Worm (Caenorhabditis elegans) whole organism, L4 larva: Measurements from ENCODE around the gene mdf-1.

Experiments
- R02D3.7 ChIP-seq: fragments of 150-350 bp; sonication (generic microtip); optimal IDR thresholded peaks from 3 replicates; lab custom pipeline; 2014; ENCODE audit warnings: missing biosample characterization, missing genetic modification characterization
- T20F7.1 ChIP-seq: fragments of 200-800 bp; sonication (Bioruptor generic); optimal IDR thresholded peaks from 2 replicates; lab custom pipeline; 2018; ENCODE audit warnings: mild to moderate bottlenecking, missing genetic modification characterization, missing compliant biosample characterization
- cey-2 ChIP-seq: sonication (generic microtip); optimal IDR thresholded peaks from 3 replicates; lab custom pipeline; 2017; ENCODE audit warnings: missing genetic modification characterization, mild to moderate bottlenecking, missing compliant biosample characterization, antibody characterized with exemption, borderline replicate concordance; ENCODE audit not compliant: insufficient read depth
- dmd-6 ChIP-seq: fragments of 200-800 bp; sonication (Bioruptor generic); IDR thresholded peaks from 2 replicates; pipeline ENCODE4 v1.3.6; 2022; ENCODE audit warnings: missing genetic modification reagents, missing genetic modification characterization, missing compliant biosample characterization
- nhr-6 ChIP-seq: fragments of 150-350 bp; optimal IDR thresholded peaks from 2 replicates; lab custom pipeline; 2014; ENCODE audit warnings: missing biosample characterization, missing genetic modification characterization
- nhr-77 ChIP-seq: fragments of 150-350 bp; optimal IDR thresholded peaks from 2 replicates; lab custom pipeline; 2014; ENCODE audit warnings: missing biosample characterization, missing genetic modification characterization
- unc-62 ChIP-seq, 3 experiments: fragments of 150-350 bp in 1 of 3; sonication (generic microtip); optimal IDR thresholded peaks in 2 of 3; peaks in 1 of 3; 1 replicate in 1 of 3; 2 replicates in 2 of 3; lab custom pipeline; 2014 to 2017; ENCODE audit warnings: missing biosample characterization in 3 of 3, missing genetic modification characterization in 3 of 3, missing genetic modification reagents in 3 of 3, missing genotype in 1 of 3

DNA sequence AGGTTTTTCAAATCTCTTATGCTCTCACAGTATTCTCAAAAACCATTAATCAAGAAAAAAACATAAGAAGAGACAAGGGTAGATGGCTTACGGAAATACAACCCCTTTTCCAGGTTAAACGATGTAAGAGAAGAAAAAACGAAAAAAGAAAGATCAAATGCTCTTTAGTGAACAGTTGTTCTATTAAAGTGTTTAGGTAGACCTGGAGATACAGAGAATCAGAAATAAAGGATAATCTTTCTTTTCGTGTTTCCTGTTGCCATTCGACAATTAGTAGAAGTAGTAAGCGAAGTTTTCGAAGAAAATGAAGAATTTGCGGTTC, 39.3 kb upstream of the mdf-1 start, which contains the start of gene K09G1.1:
- TF ChIP-seq nhr-6 (tag; lab: Kevin White, UChicago) (no peak), nhr-77 (tag; lab: Kevin White, UChicago) (no peak), dmd-6 (GFP tag; lab: Robert Waterston, UW) (no peak), R02D3.7 (tag; lab: Kevin White, UChicago) (no peak), cey-2 (tag; lab: Kevin White, UChicago) (no peak), unc-62 (GFP tag; optimal IDR thresholded peaks at IDR 0.05 in 1 of 2; lab: Kevin White, UChicago) (no peak), unc-62 (tag; optimal IDR thresholded peaks at IDR 0.05; lab: Kevin White, UChicago) (no peak), T20F7.1 (no peak)
